Worm (Caenorhabditis elegans): ENCODE results near the gene T05C7.8.
"Not testable (repeated sequence)": the region's sequence is repeated elsewhere in the genome, so short reads cannot be mapped to it uniquely, and the experiment has no call there.

The T05C7.8 gene

DNA sequence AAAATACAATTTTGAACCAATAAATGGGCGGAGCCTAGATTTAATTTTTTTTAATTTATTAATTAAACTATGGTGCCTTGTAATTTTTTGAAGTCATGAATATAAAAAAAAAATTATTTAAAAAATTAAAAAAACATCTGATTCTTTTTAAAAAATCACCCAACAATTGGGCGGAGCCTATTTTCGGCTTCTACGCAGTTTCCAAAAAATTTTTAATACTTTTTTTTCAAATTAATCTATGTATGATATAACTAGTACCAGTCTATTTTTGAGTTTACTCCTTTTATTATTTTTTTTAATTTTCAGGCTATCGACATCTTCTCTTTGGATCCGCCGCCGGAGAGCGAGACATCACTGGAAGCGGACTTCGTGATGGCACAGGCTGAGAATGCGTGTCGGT lies 15.5 kb downstream of the T05C7.8 start, which contains the start of gene tpa-1:
TSS of gene tpa-1 (plus strand) at position 301 of the 400 bp plus-strand sequence.
- TF ChIP-seq hlh-1 (tag; optimal IDR thresholded peaks at IDR 0.05), result no peak
- no peak for TF ChIP-seq tbx-8 (GFP tag; optimal IDR thresholded peaks at IDR 0.05)
- TF ChIP-seq elt-3 (tag; optimal IDR thresholded peaks at IDR 0.05), result no peak
- TF ChIP-seq sem-2 (GFP tag; optimal IDR thresholded peaks at IDR 0.05), result no peak
- TF ChIP-seq blmp-1 (tag; optimal IDR thresholded peaks at IDR 0.05), result no peak
- no peak for TF ChIP-seq unc-39 (tag; optimal IDR thresholded peaks at IDR 0.05)

DNA sequence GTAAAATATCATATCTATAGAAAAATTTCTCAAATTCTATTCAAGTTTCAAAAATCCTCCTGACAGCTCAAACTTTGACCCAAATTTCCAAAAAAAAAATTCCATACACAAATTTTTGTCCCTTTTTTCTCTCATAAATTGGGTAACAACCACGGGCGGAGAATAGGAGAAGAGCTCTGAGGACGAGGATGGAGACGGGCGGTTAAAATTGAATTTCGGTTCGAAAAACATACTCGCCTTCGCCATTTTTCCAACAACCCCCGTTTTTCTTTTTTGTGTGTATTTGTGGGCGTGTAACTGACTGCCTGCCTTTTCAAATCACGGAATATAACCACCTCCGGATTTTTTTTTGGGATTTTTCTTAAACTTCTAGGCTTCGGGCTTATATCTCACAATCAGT lies 21.5 kb downstream of the T05C7.8 start:
- TF ChIP-seq drap-1 (GFP tag; optimal IDR thresholded peaks at IDR 0.05) (no peak), unc-120 (tag; optimal IDR thresholded peaks at IDR 0.05; ENCODE audit: poor library complexity, severe bottlenecking) (no peak), ces-1 (GFP tag; optimal IDR thresholded peaks at IDR 0.05) (peak; percentile 63), unc-39 (tag; optimal IDR thresholded peaks at IDR 0.05) (no peak), nhr-76 (tag; optimal IDR thresholded peaks at IDR 0.05) (no peak), M03D4.4 (tag; optimal IDR thresholded peaks at IDR 0.05) (no peak)

DNA sequence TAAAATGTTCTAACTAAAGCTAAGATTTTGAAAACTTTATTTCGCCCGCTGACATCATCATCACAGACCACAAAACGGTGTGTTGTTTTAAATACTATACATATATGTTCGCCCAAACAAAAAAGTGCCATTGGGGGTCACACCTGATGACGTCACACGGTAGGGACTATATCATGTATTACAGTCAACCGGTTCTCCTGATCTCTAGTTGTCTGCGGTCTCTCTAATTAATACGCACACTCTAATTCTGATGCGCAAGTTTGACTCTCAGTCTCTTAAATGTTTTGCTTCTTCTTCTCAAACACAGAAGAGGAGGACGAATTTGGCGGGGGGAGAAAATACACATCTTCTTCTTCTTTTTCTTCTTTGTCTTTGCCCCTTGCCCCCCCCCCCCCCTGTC lies 26.7 kb downstream of the T05C7.8 start:
- TF ChIP-seq nhr-237 (tag; optimal IDR thresholded peaks at IDR 0.05) (no peak), nhr-2 (tag; optimal IDR thresholded peaks at IDR 0.05) (peak; percentile 18), zip-8 (tag; optimal IDR thresholded peaks at IDR 0.05) (peak; percentile 45), lsy-2 (tag; optimal IDR thresholded peaks at IDR 0.05) (no peak), mab-5 (tag; optimal IDR thresholded peaks at IDR 0.05) (no peak), elt-3 (tag; optimal IDR thresholded peaks at IDR 0.05) (no peak), nhr-12 (tag; optimal IDR thresholded peaks at IDR 0.05) (no peak)

DNA sequence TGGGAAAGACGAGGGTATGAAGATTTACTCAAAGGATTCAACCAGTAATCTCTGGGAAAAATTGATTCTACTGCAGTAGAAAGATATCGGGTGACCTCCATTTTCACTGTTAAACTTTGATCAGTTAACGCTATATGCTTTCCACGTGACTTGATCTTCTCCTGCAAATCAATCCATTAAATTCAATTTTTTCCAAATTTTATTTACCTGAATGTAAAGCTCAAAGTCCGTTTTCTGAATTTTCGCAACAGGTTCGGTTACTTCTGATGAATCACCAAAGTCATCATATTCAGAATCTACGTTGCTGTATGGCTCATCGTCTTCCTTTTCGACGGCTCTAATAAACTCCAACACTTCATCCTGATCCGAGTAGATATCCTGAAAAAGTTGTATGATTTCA lies 33.1 kb downstream of the T05C7.8 start, which contains the start of gene B0545.4:
TSS of gene B0545.4 (minus strand) at position 101 of the 400 bp plus-strand sequence.
- TF ChIP-seq ces-1 (GFP tag; optimal IDR thresholded peaks at IDR 0.05) (no peak), snpc-4 (tag; optimal IDR thresholded peaks at IDR 0.05) (no peak)

DNA sequence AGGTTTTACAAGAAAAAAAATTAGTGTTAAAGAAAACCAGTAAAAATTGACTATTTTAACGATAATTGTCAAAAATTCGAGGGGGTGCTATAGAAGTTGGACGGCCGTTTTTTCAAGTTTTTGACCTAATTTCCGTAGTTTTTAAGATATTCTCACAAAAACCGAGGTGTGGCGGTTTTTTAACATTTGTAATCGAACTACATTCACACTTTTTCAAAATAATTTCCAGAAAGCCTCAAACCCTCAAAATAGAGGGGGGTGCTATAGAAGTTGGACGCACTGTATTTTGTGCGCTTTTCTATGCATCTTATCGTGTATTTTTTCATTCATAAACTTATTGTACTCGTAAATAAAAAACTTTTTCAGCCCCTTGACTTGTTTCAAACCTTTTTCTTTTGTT lies 35.2 kb downstream of the T05C7.8 start, which contains the start of gene F29C4.4:
TSS of gene F29C4.4 (plus strand) at position 301 of the 400 bp plus-strand sequence.
- TF ChIP-seq M03D4.4 (tag; optimal IDR thresholded peaks at IDR 0.05); bed-3 (GFP tag; optimal IDR thresholded peaks at IDR 0.05); ceh-43 (GFP tag; optimal IDR thresholded peaks at IDR 0.05): not testable (repeated sequence)

DNA sequence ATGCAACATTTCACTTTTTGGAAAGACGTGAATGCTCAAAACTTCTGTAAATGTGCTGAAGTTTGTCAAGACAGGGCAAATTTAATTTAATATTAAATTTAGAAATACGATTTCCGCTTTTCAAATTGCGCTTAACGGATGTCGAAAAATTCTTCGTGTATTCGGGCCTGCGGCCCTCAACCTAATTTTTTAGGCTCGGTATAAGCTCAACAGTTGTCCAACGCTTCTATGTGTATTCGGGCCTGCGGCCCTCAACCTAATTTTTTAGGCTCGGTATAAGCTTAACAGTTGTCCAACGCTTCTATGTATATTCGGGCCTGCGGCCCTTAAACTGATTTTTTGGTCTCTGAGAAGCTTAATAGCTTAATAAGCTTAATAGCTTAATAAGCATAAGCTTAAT lies 42.6 kb downstream of the T05C7.8 start:
- no peak for TF ChIP-seq tbx-8 (GFP tag; optimal IDR thresholded peaks at IDR 0.05)
- no peak for TF ChIP-seq sptf-1 (tag; optimal IDR thresholded peaks at IDR 0.05)
- no peak for TF ChIP-seq mep-1 (tag; optimal IDR thresholded peaks at IDR 0.05)
- TF ChIP-seq ces-1 (GFP tag; optimal IDR thresholded peaks at IDR 0.05), result no peak
- no peak for TF ChIP-seq nhr-2 (tag; optimal IDR thresholded peaks at IDR 0.05)
- TF ChIP-seq zip-8 (tag; optimal IDR thresholded peaks at IDR 0.05), result no peak
- no peak for TF ChIP-seq drap-1 (GFP tag; optimal IDR thresholded peaks at IDR 0.05)

DNA sequence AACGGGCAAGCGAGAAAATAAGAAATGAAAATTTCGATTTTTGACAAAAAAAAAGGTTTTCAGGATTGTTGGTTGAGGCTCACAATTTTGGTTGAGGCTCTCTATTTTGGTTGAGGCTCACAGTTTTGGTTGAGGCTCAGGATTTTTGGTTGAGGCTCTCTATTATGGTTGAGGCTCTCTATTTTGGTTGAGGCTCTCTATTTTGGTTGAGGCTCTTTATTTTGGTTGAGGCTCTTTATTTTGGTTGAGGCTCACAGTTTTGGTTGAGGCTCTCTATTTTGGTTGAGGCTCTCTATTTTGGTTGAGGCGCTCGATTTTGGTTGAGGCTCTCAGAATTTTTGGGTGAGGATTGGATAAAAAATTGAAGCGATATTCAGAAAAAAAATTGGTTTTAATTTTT lies 43.6 kb downstream of the T05C7.8 start:
- TF ChIP-seq ham-2 (GFP tag; optimal IDR thresholded peaks at IDR 0.05) (no peak), sem-2 (GFP tag; optimal IDR thresholded peaks at IDR 0.05) (no peak), unc-62 (GFP tag; optimal IDR thresholded peaks at IDR 0.05) (no peak), ces-1 (GFP tag; optimal IDR thresholded peaks at IDR 0.05) (no peak), pha-4 (tag; optimal IDR thresholded peaks at IDR 0.05) (no peak), blmp-1 (tag; optimal IDR thresholded peaks at IDR 0.05) (no peak), mab-5 (tag; optimal IDR thresholded peaks at IDR 0.05) (no peak)

DNA sequence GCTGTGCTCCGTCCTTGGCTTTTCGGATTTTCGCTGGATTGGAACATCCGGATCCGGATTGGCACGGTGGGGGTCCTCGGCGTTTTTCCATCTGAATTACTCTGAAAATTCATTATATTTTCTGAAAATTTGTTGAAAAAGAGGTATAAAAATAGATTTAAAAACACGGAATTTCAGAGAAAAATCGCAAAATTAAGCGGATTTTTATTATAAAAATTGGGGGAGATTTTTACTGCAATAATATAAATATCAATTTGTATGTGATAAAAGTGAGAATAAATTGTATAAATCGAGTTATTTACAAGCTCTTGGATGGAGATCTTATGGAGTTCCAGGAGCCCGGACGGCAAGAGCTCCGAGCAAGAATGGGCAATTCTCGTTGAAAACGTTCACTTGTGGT lies 45.4 kb downstream of the T05C7.8 start, which contains the start of gene tut-1:
TSS of gene tut-1 (minus strand) at position 101 of the 400 bp plus-strand sequence.
- no peak for TF ChIP-seq ceh-83 (GFP tag; optimal IDR thresholded peaks at IDR 0.05)
- no peak for TF ChIP-seq M03D4.4 (tag; optimal IDR thresholded peaks at IDR 0.05)
- TF ChIP-seq ceh-43 (GFP tag; optimal IDR thresholded peaks at IDR 0.05), result no peak
- no peak for TF ChIP-seq unc-62 (GFP tag; optimal IDR thresholded peaks at IDR 0.05)
